Fruit fly (Drosophila melanogaster) S2 (cell line): ENCODE results near the gene CG7542.

Source experiments
- CG8478 ChIP-seq: fragments of >200 bp; optimal IDR thresholded peaks from 2 replicates; lab custom pipeline; 2018
- CTCF ChIP-seq, 2 experiments: fragments of >200 bp; optimal IDR thresholded peaks; 2 replicates each; lab custom pipeline; 2018

DNA sequence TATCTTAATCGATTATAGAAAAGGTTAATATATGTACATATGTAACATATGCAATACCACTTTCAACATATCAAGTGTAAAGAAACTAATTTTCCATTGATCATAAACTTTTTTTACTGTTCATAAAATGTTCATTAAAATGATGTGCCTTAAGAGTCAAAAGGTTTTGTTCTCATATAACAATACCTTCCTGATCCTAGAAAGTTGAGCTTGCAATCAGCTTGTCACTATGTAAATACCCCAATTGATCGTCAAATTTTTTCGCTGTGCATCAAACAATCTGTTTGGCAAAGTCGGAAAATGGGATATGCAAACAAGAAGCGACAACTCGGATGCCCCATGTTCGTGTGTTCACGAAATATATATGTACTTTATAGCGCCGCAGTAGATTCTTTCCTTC lies 40.4 kb downstream of the CG7542 start:
- TF ChIP-seq CG8478 (lab: Kevin White, UChicago) (no peak), CTCF (optimal IDR thresholded peaks at IDR 0.05; lab: Kevin White, UChicago) (no peak)
